Comparison of ENCODE assay signal across 1 fruit fly cellular context in genomic region chr3L:15203097-15203496, dm6.
A peak's percentile ranks its signal among the peaks of the same experiment; 100 is the strongest.
TF ChIP-seq lines count a peak whose summit lies in the region.

No protein-coding gene starts in this region.

TF ChIP-seq in whole organism, embryonic, 481 proteins besides CTCF, POLR2A, EP300 and RAD21 (continued from another document):
- TF ChIP-seq jing (GFP tag; optimal IDR thresholded peaks at IDR 0.05; lab: Kevin White, UChicago): no peak
- peak; percentile 88 for TF ChIP-seq Sry-β (GFP tag; optimal IDR thresholded peaks at IDR 0.05; lab: Kevin White, UChicago)
- peak; percentile 13 for TF ChIP-seq CG15696 (tag; optimal IDR thresholded peaks at IDR 0.05; lab: Kevin White, UChicago)
- TF ChIP-seq CG10979 (tag; optimal IDR thresholded peaks at IDR 0.05; lab: Kevin White, UChicago): peak; percentile 35
- TF ChIP-seq sisA (GFP tag; IDR thresholded peaks at IDR 0.05; lab: Robert Waterston, UW): no peak
- TF ChIP-seq CG4424 (GFP tag; optimal IDR thresholded peaks at IDR 0.05; lab: Kevin White, UChicago): peak; percentile 4
- TF ChIP-seq CG9932 (GFP tag; IDR thresholded peaks at IDR 0.05; lab: Robert Waterston, UW): no peak
- TF ChIP-seq az2 (GFP tag; optimal IDR thresholded peaks at IDR 0.05; lab: Kevin White, UChicago): peak; percentile 13
- peak; percentile 55 for TF ChIP-seq CG12391 (tag; optimal IDR thresholded peaks at IDR 0.05; lab: Kevin White, UChicago)
- TF ChIP-seq Sox100B (GFP tag; optimal IDR thresholded peaks at IDR 0.05; lab: Kevin White, UChicago): peak; percentile 16
- peak; percentile 60 for TF ChIP-seq CG18262 (tag; optimal IDR thresholded peaks at IDR 0.05; lab: Kevin White, UChicago)
- TF ChIP-seq sens (GFP tag; lab: Kevin White, UChicago): peak; percentile 80
- peak; percentile 14 for TF ChIP-seq CG10209 (GFP tag; optimal IDR thresholded peaks at IDR 0.05; lab: Kevin White, UChicago)
- peak in 1 of 2 experiments; percentile 78 for TF ChIP-seq Pdp1 (GFP tag; optimal IDR thresholded peaks at IDR 0.05; lab: Kevin White, UChicago)
- peak; percentile 21 for TF ChIP-seq CG30403 (GFP tag; optimal IDR thresholded peaks at IDR 0.05; lab: Kevin White, UChicago)
- TF ChIP-seq CG14667 (GFP tag; IDR thresholded peaks at IDR 0.05; lab: Robert Waterston, UW): no peak
- no peak for TF ChIP-seq CG7372 (GFP tag; IDR thresholded peaks at IDR 0.05; lab: Robert Waterston, UW)
- peak; percentile 48 for TF ChIP-seq row (GFP tag; IDR thresholded peaks at IDR 0.05; lab: Robert Waterston, UW)
- peak in 1 of 3 experiments; percentile 68 for TF ChIP-seq lola (GFP tag; optimal IDR thresholded peaks at IDR 0.05; lab: Kevin White, UChicago)
- TF ChIP-seq CG17361 (GFP tag; IDR thresholded peaks at IDR 0.05; lab: Robert Waterston, UW): peak; percentile 65; the same call in 2 of the 3 replicates
- TF ChIP-seq tio (GFP tag; optimal IDR thresholded peaks at IDR 0.05; lab: Kevin White, UChicago): peak; percentile 31
- peak; percentile 13 for TF ChIP-seq CoRest (tag; optimal IDR thresholded peaks at IDR 0.05; lab: Kevin White, UChicago)
- TF ChIP-seq C15 (GFP tag; IDR thresholded peaks at IDR 0.05; lab: Robert Waterston, UW): no peak
- peak; percentile 17 for TF ChIP-seq CG33557 (GFP tag; optimal IDR thresholded peaks at IDR 0.05; lab: Kevin White, UChicago)
- no peak for TF ChIP-seq gt (GFP tag; IDR thresholded peaks at IDR 0.05; lab: Robert Waterston, UW)
- TF ChIP-seq CG17829 (tag; optimal IDR thresholded peaks at IDR 0.05; lab: Kevin White, UChicago): peak; percentile 1
- peak; percentile 41 for TF ChIP-seq phol (tag; optimal IDR thresholded peaks at IDR 0.05; lab: Kevin White, UChicago)
- no peak for TF ChIP-seq chinmo (GFP tag; IDR thresholded peaks at IDR 0.05; lab: Robert Waterston, UW; ENCODE audit: partially characterized antibody)
